Fruit fly (Drosophila melanogaster): ENCODE data around the gene CG42367.

Gene CG42367

DNA sequence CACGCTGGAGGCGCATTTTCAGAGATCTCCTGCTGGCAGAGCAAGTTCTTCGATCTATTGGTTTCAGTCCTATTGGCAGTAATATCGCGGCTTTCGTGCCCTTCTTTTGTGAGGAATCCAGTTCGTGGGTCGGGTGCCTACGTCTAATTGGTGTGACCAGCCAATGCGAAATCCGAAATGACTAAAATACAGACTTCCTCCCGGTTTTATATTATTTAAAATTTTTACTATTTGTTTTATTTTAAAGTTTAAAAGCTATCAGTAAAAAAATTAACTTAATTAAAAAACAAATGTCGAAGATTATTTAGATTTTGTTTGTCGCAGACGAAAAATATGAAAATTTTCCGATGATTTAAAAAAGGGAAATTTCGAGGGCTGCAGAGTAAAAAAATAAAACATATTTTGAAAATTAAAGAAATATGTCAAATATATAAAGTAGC, 33.2 kb downstream of the CG42367 start, which contains the start of gene CG5850 (continued):
- no peak for TF ChIP-seq chm (GFP tag; IDR thresholded peaks at IDR 0.05)
- peak; percentile 4 for TF ChIP-seq CG8388 (GFP tag; optimal IDR thresholded peaks at IDR 0.05)
- no peak for TF ChIP-seq tup (GFP tag; optimal IDR thresholded peaks at IDR 0.05)
- no peak for TF ChIP-seq pnt (GFP tag; optimal IDR thresholded peaks at IDR 0.05)
- no peak for TF ChIP-seq CG1233 (GFP tag; optimal IDR thresholded peaks at IDR 0.05)
- no peak for TF ChIP-seq CG14965 (GFP tag; optimal IDR thresholded peaks at IDR 0.05; ENCODE audit: borderline replicate concordance)
- no peak for TF ChIP-seq CG7271 (tag; optimal IDR thresholded peaks at IDR 0.05)
- peak; percentile 14 for TF ChIP-seq CG30403 (GFP tag; optimal IDR thresholded peaks at IDR 0.05)
- TF ChIP-seq CG13287 (GFP tag; IDR thresholded peaks at IDR 0.05; ENCODE audit: partially characterized antibody) = peak; percentile 45
- no peak for TF ChIP-seq ttk (GFP tag; IDR thresholded peaks at IDR 0.05)
- no peak for TF ChIP-seq repo (GFP tag; optimal IDR thresholded peaks at IDR 0.05)
- no peak for TF ChIP-seq CG13624 (GFP tag; optimal IDR thresholded peaks at IDR 0.05)
- no peak for TF ChIP-seq CG14050 (GFP tag; IDR thresholded peaks at IDR 0.05)
- no peak for TF ChIP-seq kni (GFP tag; optimal IDR thresholded peaks at IDR 0.05)
- peak; percentile 52; the same call in 2 of the 3 replicates for TF ChIP-seq CG17361 (GFP tag; IDR thresholded peaks at IDR 0.05)
- peak; percentile 60 for TF ChIP-seq CG4617 (GFP tag; optimal IDR thresholded peaks at IDR 0.05; ENCODE audit: borderline replicate concordance)
- no peak for TF ChIP-seq lola (GFP tag; optimal IDR thresholded peaks at IDR 0.05)
- TF ChIP-seq Fer3 (tag; optimal IDR thresholded peaks at IDR 0.05) = peak; percentile 25
- no peak for TF ChIP-seq ap (GFP tag; IDR thresholded peaks at IDR 0.05)
- TF ChIP-seq CG2199 (GFP tag; IDR thresholded peaks at IDR 0.05) = no peak
- TF ChIP-seq CG31224 (GFP tag; IDR thresholded peaks at IDR 0.05) = no peak
- TF ChIP-seq HmgZ (tag; optimal IDR thresholded peaks at IDR 0.05) = no peak
- TF ChIP-seq dati (GFP tag; IDR thresholded peaks at IDR 0.05) = no peak
- peak; percentile 20 for TF ChIP-seq CG4424 (GFP tag; optimal IDR thresholded peaks at IDR 0.05)
- TF ChIP-seq bsh (GFP tag; optimal IDR thresholded peaks at IDR 0.05) = no peak
- no peak for TF ChIP-seq TFAM (GFP tag; optimal IDR thresholded peaks at IDR 0.05)
- TF ChIP-seq CG18011 (GFP tag; optimal IDR thresholded peaks at IDR 0.05) = no peak
- TF ChIP-seq Scr (GFP tag; IDR thresholded peaks at IDR 0.05; ENCODE audit: partially characterized antibody) = no peak
- TF ChIP-seq HLH3B (GFP tag; IDR thresholded peaks at IDR 0.05) = no peak
- TF ChIP-seq CG11723 (GFP tag; optimal IDR thresholded peaks at IDR 0.05) = no peak
- TF ChIP-seq CG32532 (GFP tag; IDR thresholded peaks at IDR 0.05) = no peak
- peak; percentile 32 for TF ChIP-seq CG15514 (GFP tag; optimal IDR thresholded peaks at IDR 0.05)
- TF ChIP-seq phol (tag; optimal IDR thresholded peaks at IDR 0.05) = peak; percentile 24
- no peak for TF ChIP-seq caup (GFP tag; optimal IDR thresholded peaks at IDR 0.05; ENCODE audit: severe bottlenecking)
- no peak for TF ChIP-seq CG6654 (GFP tag; optimal IDR thresholded peaks at IDR 0.05)
- TF ChIP-seq bbx (GFP tag; IDR thresholded peaks at IDR 0.05; ENCODE audit: partially characterized antibody) = no peak
- no peak for TF ChIP-seq tgo (GFP tag; IDR thresholded peaks at IDR 0.05)
- no peak for TF ChIP-seq sr (GFP tag; IDR thresholded peaks at IDR 0.05)
- no peak for TF ChIP-seq CG10979 (tag; optimal IDR thresholded peaks at IDR 0.05)
- TF ChIP-seq ara (GFP tag; IDR thresholded peaks at IDR 0.05) = no peak
- TF ChIP-seq Dfd (GFP tag; optimal IDR thresholded peaks at IDR 0.05) = no peak
- no peak for TF ChIP-seq CG42726 (GFP tag; IDR thresholded peaks at IDR 0.05; ENCODE audit: partially characterized antibody)
- no peak for TF ChIP-seq unpg (GFP tag; optimal IDR thresholded peaks at IDR 0.05)
- TF ChIP-seq CG10543 (GFP tag; optimal IDR thresholded peaks at IDR 0.05) = no peak
- peak; percentile 34 for TF ChIP-seq CG33557 (GFP tag; optimal IDR thresholded peaks at IDR 0.05)
- TF ChIP-seq ewg (GFP tag; optimal IDR thresholded peaks at IDR 0.05) = no peak
- TF ChIP-seq Dip2 (GFP tag; IDR thresholded peaks at IDR 0.05) = no peak
- TF ChIP-seq CG8089 (GFP tag; optimal IDR thresholded peaks at IDR 0.05) = no peak
- no peak for TF ChIP-seq CG15479 (GFP tag; optimal IDR thresholded peaks at IDR 0.05)
- TF ChIP-seq BtbVII (GFP tag; optimal IDR thresholded peaks at IDR 0.05) = no peak

Data from whole organism, embryonic.